Fruit fly (Drosophila melanogaster) whole organism, embryonic: ENCODE data around the gene unc-4.

Experiments
- Ada2b ChIP-seq: fragments of 200-800 bp; sonication (Bioruptor generic); IDR thresholded peaks from 2 replicates; pipeline ENCODE4 v1.3.6; 2022; ENCODE audit warnings: missing biosample characterization, missing genetic modification characterization
- Atf3 ChIP-seq: fragments of 200-800 bp; sonication (Bioruptor generic); optimal IDR thresholded peaks from 3 replicates; lab custom pipeline; 2016; ENCODE audit warnings: missing biosample characterization, missing genetic modification characterization
- B-H2 ChIP-seq: fragments of 200-800 bp; sonication (Bioruptor generic); optimal IDR thresholded peaks from 2 replicates; lab custom pipeline; 2018; ENCODE audit warnings: missing biosample characterization, mild to moderate bottlenecking, missing genetic modification characterization
- BtbVII ChIP-seq: fragments of 200-800 bp; sonication (Bioruptor generic); optimal IDR thresholded peaks from 3 replicates; lab custom pipeline; 2017; ENCODE audit warnings: missing biosample characterization, mild to moderate bottlenecking, missing genetic modification characterization
- CG10267 ChIP-seq: fragments of 200-800 bp; sonication (Bioruptor generic); optimal IDR thresholded peaks from 2 replicates; lab custom pipeline; 2018; ENCODE audit warnings: missing biosample characterization, mild to moderate bottlenecking, missing genetic modification characterization, moderate library complexity
- CG10366 ChIP-seq: fragments of 200-800 bp; sonication (Bioruptor generic); IDR thresholded peaks from 2 replicates; pipeline ENCODE4 v1.3.6; 2022; ENCODE audit warnings: missing biosample characterization, missing genetic modification characterization
- CG11456 ChIP-seq: fragments of 200-800 bp; sonication (Bioruptor generic); IDR thresholded peaks from 3 replicates; pipeline ENCODE4 v1.3.6; 2022; ENCODE audit warnings: missing biosample characterization, missing genetic modification characterization
- CG14050 ChIP-seq: fragments of 200-800 bp; sonication (Bioruptor generic); IDR thresholded peaks from 3 replicates; pipeline ENCODE4 v1.3.6; 2022; ENCODE audit warnings: missing biosample characterization, missing genetic modification characterization
- CG14965 ChIP-seq: fragments of 200-800 bp; sonication (Bioruptor generic); optimal IDR thresholded peaks from 2 replicates; lab custom pipeline; 2016; ENCODE audit warnings: missing biosample characterization, missing genetic modification characterization, borderline replicate concordance
- CG15269 ChIP-seq: fragments of 200-800 bp; sonication (Bioruptor generic); optimal IDR thresholded peaks from 2 replicates; lab custom pipeline; 2018; ENCODE audit warnings: missing biosample characterization, mild to moderate bottlenecking, missing genetic modification characterization, moderate library complexity
- CG16779 ChIP-seq: fragments of 200-800 bp; sonication (Bioruptor generic); IDR thresholded peaks from 2 replicates; pipeline ENCODE4 v1.3.6; 2022; ENCODE audit warnings: missing biosample characterization, missing genetic modification characterization
- CG17829 ChIP-seq: fragments of 200-800 bp; optimal IDR thresholded peaks from 2 replicates; lab custom pipeline; 2019; ENCODE audit warnings: missing biosample characterization, mild to moderate bottlenecking, missing genetic modification characterization, moderate library complexity
- CG17912 ChIP-seq: fragments of 200-800 bp; sonication (Bioruptor generic); optimal IDR thresholded peaks from 2 replicates; lab custom pipeline; 2018; ENCODE audit warnings: missing biosample characterization, mild to moderate bottlenecking, missing genetic modification characterization
- CG1832 ChIP-seq: fragments of 200-800 bp; sonication (Bioruptor generic); optimal IDR thresholded peaks from 2 replicates; lab custom pipeline; 2017; ENCODE audit warnings: missing biosample characterization, mild to moderate bottlenecking, missing genetic modification characterization, inconsistent platforms
- CG18476 ChIP-seq: fragments of 200-800 bp; sonication (Bioruptor generic); optimal IDR thresholded peaks from 2 replicates; lab custom pipeline; 2016; ENCODE audit warnings: missing biosample characterization, mild to moderate bottlenecking, missing genetic modification characterization
- CG2678 ChIP-seq: fragments of 200-800 bp; sonication (Bioruptor generic); optimal IDR thresholded peaks from 3 replicates; lab custom pipeline; 2019; ENCODE audit warnings: missing biosample characterization, mild to moderate bottlenecking, missing genetic modification characterization, moderate library complexity
- CG2889 ChIP-seq: fragments of 200-800 bp; sonication (Bioruptor generic); IDR thresholded peaks from 3 replicates; pipeline ENCODE4 v1.3.6; 2022; ENCODE audit warnings: missing biosample characterization, missing genetic modification characterization
- CG4282 ChIP-seq: fragments of 200-800 bp; sonication (Bioruptor generic); optimal IDR thresholded peaks from 2 replicates; lab custom pipeline; 2016; ENCODE audit warnings: missing biosample characterization, missing genetic modification characterization
- CG4360 ChIP-seq: fragments of 200-800 bp; sonication (Bioruptor generic); IDR thresholded peaks from 2 replicates; pipeline ENCODE4 v1.3.6; 2022; ENCODE audit warnings: missing biosample characterization, missing genetic modification characterization
- CG7357 ChIP-seq: fragments of 200-800 bp; sonication (Bioruptor generic); IDR thresholded peaks from 3 replicates; pipeline ENCODE4 v1.3.6; 2022; ENCODE audit warnings: missing biosample characterization, missing genetic modification characterization
- CG8388 ChIP-seq: fragments of 200-800 bp; sonication (Bioruptor generic); optimal IDR thresholded peaks from 2 replicates; lab custom pipeline; 2019; ENCODE audit warnings: missing biosample characterization, mild to moderate bottlenecking, missing genetic modification characterization, moderate library complexity
- CG8765 ChIP-seq: fragments of 200-800 bp; sonication (Bioruptor generic); IDR thresholded peaks from 2 replicates; pipeline ENCODE4 v1.3.6; 2022; ENCODE audit warnings: missing biosample characterization, missing genetic modification characterization
- CG9437 ChIP-seq: fragments of 200-800 bp; sonication (Bioruptor generic); optimal IDR thresholded peaks from 2 replicates; lab custom pipeline; 2018; ENCODE audit warnings: missing biosample characterization, mild to moderate bottlenecking, missing genetic modification characterization
- D ChIP-seq, 2 experiments: fragments of 200-800 bp in 1 of 2; fragments of >200 bp in 1 of 2; sonication (Bioruptor generic) in 1 of 2; optimal IDR thresholded peaks; 2 replicates in 1 of 2; 3 replicates in 1 of 2; lab custom pipeline; 2017; ENCODE audit warnings: mild to moderate bottlenecking in 1 of 2, missing biosample characterization in 1 of 2, missing genetic modification characterization in 1 of 2, missing genetic modification reagents in 1 of 2
- Fer2 ChIP-seq: fragments of 200-800 bp; sonication (Bioruptor generic); optimal IDR thresholded peaks from 2 replicates; lab custom pipeline; 2018; ENCODE audit warnings: missing biosample characterization, mild to moderate bottlenecking, missing genetic modification characterization, moderate library complexity
- HLH3B ChIP-seq: fragments of 200-800 bp; sonication (Bioruptor generic); IDR thresholded peaks from 2 replicates; pipeline ENCODE4 v1.3.6; 2022; ENCODE audit warnings: missing biosample characterization, missing genetic modification characterization
- Lpt ChIP-seq: fragments of >200 bp; optimal IDR thresholded peaks from 2 replicates; lab custom pipeline; 2018; ENCODE audit warnings: missing biosample characterization, missing genetic modification characterization
- Nf-YA ChIP-seq: fragments of 200-800 bp; sonication (Bioruptor generic); IDR thresholded peaks from 2 replicates; pipeline ENCODE4 v1.3.6; 2022; ENCODE audit warnings: missing biosample characterization, missing genetic modification characterization
- Ptx1 ChIP-seq: fragments of 200-800 bp; sonication (Bioruptor generic); IDR thresholded peaks from 2 replicates; pipeline ENCODE4 v1.3.6; 2022; ENCODE audit warnings: missing biosample characterization, missing genetic modification characterization
- Scr ChIP-seq: fragments of 200-800 bp; sonication (Bioruptor generic); IDR thresholded peaks from 2 replicates; pipeline ENCODE4 v1.3.6; 2022; ENCODE audit warnings: missing biosample characterization, missing genetic modification characterization; ENCODE audit not compliant: partially characterized antibody
- Sox102F ChIP-seq: fragments of 200-800 bp; sonication (Bioruptor generic); optimal IDR thresholded peaks from 2 replicates; lab custom pipeline; 2018; ENCODE audit warnings: missing biosample characterization, mild to moderate bottlenecking, missing genetic modification characterization, moderate library complexity
- Xrp1 ChIP-seq: fragments of 200-800 bp; sonication (Bioruptor generic); IDR thresholded peaks from 2 replicates; pipeline ENCODE4 v1.3.6; 2022; ENCODE audit warnings: missing biosample characterization, missing genetic modification characterization
- cad ChIP-seq: fragments of >200 bp; optimal IDR thresholded peaks from 2 replicates; lab custom pipeline; 2017; ENCODE audit warnings: missing biosample characterization, missing genetic modification characterization
- croc ChIP-seq: fragments of 200-800 bp; sonication (Bioruptor generic); conservative IDR thresholded peaks from 3 replicates; pipeline ENCODE4 v1.3.6; 2022; ENCODE audit warnings: missing biosample characterization, missing genetic modification characterization
- en ChIP-seq: fragments of 200-800 bp; sonication (Bioruptor generic); optimal IDR thresholded peaks from 2 replicates; lab custom pipeline; 2016; ENCODE audit warnings: missing biosample characterization, missing genetic modification characterization
- eve ChIP-seq, 2 experiments: fragments of >200 bp; optimal IDR thresholded peaks; 2 replicates each; lab custom pipeline; 2017; ENCODE audit warnings: missing biosample characterization in 2 of 2, missing genetic modification characterization in 2 of 2
- eyg ChIP-seq: fragments of 200-800 bp; sonication (Bioruptor generic); optimal IDR thresholded peaks from 3 replicates; lab custom pipeline; 2016; ENCODE audit warnings: missing biosample characterization, missing genetic modification characterization
- fd96Cb ChIP-seq: fragments of 200-800 bp; sonication (Bioruptor generic); optimal IDR thresholded peaks from 2 replicates; lab custom pipeline; 2018; ENCODE audit warnings: missing biosample characterization, mild to moderate bottlenecking, missing genetic modification characterization, moderate library complexity
- gcm ChIP-seq: fragments of 200-800 bp; sonication (Bioruptor generic); optimal IDR thresholded peaks from 2 replicates; lab custom pipeline; 2019; ENCODE audit warnings: missing biosample characterization, mild to moderate bottlenecking, missing genetic modification characterization, moderate library complexity
- gro ChIP-seq: fragments of 200-800 bp; sonication (Bioruptor generic); optimal IDR thresholded peaks from 2 replicates; lab custom pipeline; 2016; ENCODE audit warnings: missing biosample characterization, missing genetic modification characterization
- lab ChIP-seq: fragments of 200-800 bp; sonication (Bioruptor generic); optimal IDR thresholded peaks from 3 replicates; lab custom pipeline; 2017; ENCODE audit warnings: missing biosample characterization, missing genetic modification characterization, mild to moderate bottlenecking, moderate library complexity, missing genetic modification reagents
- pho ChIP-seq: fragments of 200-800 bp; sonication (Bioruptor generic); optimal IDR thresholded peaks from 2 replicates; lab custom pipeline; 2016; ENCODE audit warnings: missing biosample characterization, missing genetic modification characterization
- pnt ChIP-seq: fragments of 200-800 bp; sonication (Bioruptor generic); optimal IDR thresholded peaks from 3 replicates; lab custom pipeline; 2016; ENCODE audit warnings: missing biosample characterization, missing genetic modification characterization
- scrt ChIP-seq: fragments of 200-800 bp; sonication (Bioruptor generic); optimal IDR thresholded peaks from 2 replicates; lab custom pipeline; 2018; ENCODE audit warnings: missing biosample characterization, mild to moderate bottlenecking, missing genetic modification characterization, moderate library complexity
- sd ChIP-seq: fragments of 200-800 bp; sonication (Bioruptor generic); optimal IDR thresholded peaks from 3 replicates; lab custom pipeline; 2018; ENCODE audit warnings: missing biosample characterization, mild to moderate bottlenecking, missing genetic modification characterization, moderate library complexity
- sqz ChIP-seq: fragments of 200-800 bp; sonication (Bioruptor generic); optimal IDR thresholded peaks from 3 replicates; lab custom pipeline; 2018; ENCODE audit warnings: missing biosample characterization, mild to moderate bottlenecking, missing genetic modification characterization
- tin ChIP-seq: fragments of 200-800 bp; sonication (Bioruptor generic); optimal IDR thresholded peaks from 3 replicates; lab custom pipeline; 2016; ENCODE audit warnings: missing biosample characterization, missing genetic modification characterization
- trh ChIP-seq: fragments of 200-800 bp; sonication (Bioruptor generic); optimal IDR thresholded peaks from 2 replicates; lab custom pipeline; 2016; ENCODE audit warnings: missing biosample characterization, missing genetic modification characterization
- unc-4 ChIP-seq: fragments of 200-800 bp; sonication (Bioruptor generic); IDR thresholded peaks from 2 replicates; pipeline ENCODE4 v1.3.6; 2022; ENCODE audit warnings: missing biosample characterization, missing genetic modification characterization; ENCODE audit not compliant: partially characterized antibody
- vvl ChIP-seq: fragments of 200-800 bp; sonication (Bioruptor generic); IDR thresholded peaks from 2 replicates; pipeline ENCODE4 v1.3.6; 2022; ENCODE audit warnings: missing biosample characterization, missing genetic modification characterization

unc-4 gene

dm6 chrX:17737812-17738473, 30.4 kb upstream of the unc-4 start (continued):
- TF ChIP-seq CG17829 (peak; percentile 65), trh (no peak), cad (no peak), CG10267 (peak; percentile 73), D (optimal IDR thresholded peaks at IDR 0.05; lab: Kevin White, UChicago) (peak; percentile 67), D (GFP tag; optimal IDR thresholded peaks at IDR 0.05; lab: Kevin White, UChicago) (peak; percentile 53), Scr (GFP tag; lab: Robert Waterston, UW) (peak; percentile 93), CG7357 (GFP tag; lab: Robert Waterston, UW) (no peak), eve (GFP tag; optimal IDR thresholded peaks at IDR 0.05; lab: Kevin White, UChicago) (no peak), gro (GFP tag; lab: Kevin White, UChicago) (peak; percentile 34), eyg (no peak), gcm (GFP tag; lab: Kevin White, UChicago) (peak; percentile 73), Ada2b (GFP tag; lab: Robert Waterston, UW) (peak; percentile 35; the same call in 1 of the 2 replicates), CG10366 (GFP tag; lab: Robert Waterston, UW) (peak; percentile 34; the same call in 1 of the 2 replicates), en (GFP tag; lab: Kevin White, UChicago) (no peak), pho (no peak), Fer2 (tag; lab: Kevin White, UChicago) (no peak), HLH3B (GFP tag; lab: Robert Waterston, UW) (peak; percentile 48; the same call in 1 of the 2 replicates), CG14965 (GFP tag; lab: Kevin White, UChicago) (no peak), CG17912 (GFP tag; lab: Kevin White, UChicago) (no peak), croc (GFP tag; lab: Robert Waterston, UW) (no peak), pnt (GFP tag; lab: Kevin White, UChicago) (no peak), CG2678 (peak; percentile 72), lab (GFP tag; lab: Kevin White, UChicago) (peak; percentile 72), CG11456 (GFP tag; lab: Robert Waterston, UW) (no peak; the same call in 2 of the 3 replicates), CG4360 (GFP tag; lab: Robert Waterston, UW) (no peak), CG18476 (GFP tag; lab: Kevin White, UChicago) (peak; percentile 7), CG9437 (GFP tag; lab: Kevin White, UChicago) (peak; percentile 17), Sox102F (peak; percentile 71), fd96Cb (tag; lab: Kevin White, UChicago) (peak; percentile 34), CG1832 (GFP tag; lab: Kevin White, UChicago) (no peak), sqz (GFP tag; lab: Kevin White, UChicago) (no peak), CG8388 (GFP tag; lab: Kevin White, UChicago) (peak; percentile 60), CG8765 (GFP tag; lab: Robert Waterston, UW) (no peak), unc-4 (GFP tag; lab: Robert Waterston, UW) (peak; percentile 99), CG16779 (GFP tag; lab: Robert Waterston, UW) (no peak), CG2889 (GFP tag; lab: Robert Waterston, UW) (no peak), Ptx1 (GFP tag; lab: Robert Waterston, UW) (peak; percentile 50), BtbVII (GFP tag; lab: Kevin White, UChicago) (no peak), tin (GFP tag; lab: Kevin White, UChicago) (peak; percentile 19), scrt (GFP tag; lab: Kevin White, UChicago) (no peak), CG14050 (GFP tag; lab: Robert Waterston, UW) (peak; percentile 47; the same call in 2 of the 3 replicates), B-H2 (GFP tag; lab: Kevin White, UChicago) (no peak), Nf-YA (GFP tag; lab: Robert Waterston, UW) (no peak), Lpt (GFP tag; lab: Kevin White, UChicago) (no peak), Atf3 (GFP tag; lab: Kevin White, UChicago) (peak; percentile 30), vvl (GFP tag; lab: Robert Waterston, UW) (peak; percentile 80), CG15269 (tag; lab: Kevin White, UChicago) (peak; percentile 74), CG4282 (no peak), sd (tag; lab: Kevin White, UChicago) (no peak), Xrp1 (GFP tag; lab: Robert Waterston, UW) (peak; percentile 75)
